Fruit fly (Drosophila melanogaster) whole organism, prepupa: ENCODE measurements around the gene CG7564.

Experiments used
- Blimp-1 ChIP-seq: fragments of 200-800 bp; sonication (Bioruptor generic); optimal IDR thresholded peaks from 3 replicates; lab custom pipeline; 2017; ENCODE audit warnings: missing biosample characterization, missing genetic modification characterization, mild to moderate bottlenecking, moderate library complexity, missing genetic modification reagents
- CG10669 ChIP-seq: fragments of 200-800 bp; sonication (Bioruptor generic); optimal IDR thresholded peaks from 3 replicates; lab custom pipeline; 2018; ENCODE audit warnings: missing biosample characterization, mild to moderate bottlenecking, missing genetic modification characterization, moderate library complexity
- CG11294 ChIP-seq: fragments of 200-800 bp; sonication (Bioruptor generic); IDR thresholded peaks from 2 replicates; pipeline ENCODE4 v1.3.6; 2022; ENCODE audit warnings: missing biosample characterization, missing genetic modification characterization
- CG11762 ChIP-seq: fragments of 200-800 bp; sonication (Bioruptor generic); optimal IDR thresholded peaks from 3 replicates; lab custom pipeline; 2016; ENCODE audit warnings: missing biosample characterization, missing genetic modification characterization; ENCODE audit not compliant: insufficient read depth
- CG11902 ChIP-seq: fragments of 200-800 bp; sonication (Bioruptor generic); optimal IDR thresholded peaks from 3 replicates; lab custom pipeline; 2016; ENCODE audit warnings: missing biosample characterization, missing genetic modification characterization
- CG15336 ChIP-seq: fragments of 200-800 bp; sonication (Bioruptor generic); IDR thresholded peaks from 2 replicates; pipeline ENCODE4 v1.3.6; 2022; ENCODE audit warnings: missing biosample characterization, missing genetic modification characterization
- CG1621 ChIP-seq: fragments of 200-800 bp; sonication (Bioruptor generic); optimal IDR thresholded peaks from 3 replicates; lab custom pipeline; 2018; ENCODE audit warnings: missing biosample characterization, mild to moderate bottlenecking, missing genetic modification characterization
- CG16779 ChIP-seq: fragments of 200-800 bp; sonication (Bioruptor generic); optimal IDR thresholded peaks from 3 replicates; lab custom pipeline; 2017; ENCODE audit warnings: missing biosample characterization, mild to moderate bottlenecking, missing genetic modification characterization
- CG3032 ChIP-seq: fragments of 200-800 bp; optimal IDR thresholded peaks from 2 replicates; lab custom pipeline; 2019; ENCODE audit warnings: missing biosample characterization, mild to moderate bottlenecking, missing genetic modification characterization, moderate library complexity
- CG34406 ChIP-seq: fragments of 200-800 bp; sonication (Bioruptor generic); optimal IDR thresholded peaks from 3 replicates; lab custom pipeline; 2016; ENCODE audit warnings: missing biosample characterization, missing genetic modification characterization
- CG3919 ChIP-seq: fragments of 200-800 bp; sonication (Bioruptor generic); optimal IDR thresholded peaks from 3 replicates; lab custom pipeline; 2016; ENCODE audit warnings: missing biosample characterization, missing genetic modification characterization
- CG4318 ChIP-seq: fragments of 200-800 bp; sonication (Bioruptor generic); optimal IDR thresholded peaks from 3 replicates; lab custom pipeline; 2017; ENCODE audit warnings: missing biosample characterization, mild to moderate bottlenecking, missing genetic modification characterization
- CG6163 ChIP-seq: fragments of 200-800 bp; sonication (Bioruptor generic); IDR thresholded peaks from 3 replicates; pipeline ENCODE4 v1.3.6; 2022; ENCODE audit warnings: missing biosample characterization, missing genetic modification characterization
- CG6792 ChIP-seq: fragments of 200-800 bp; sonication (Bioruptor generic); optimal IDR thresholded peaks from 3 replicates; lab custom pipeline; 2016; ENCODE audit warnings: missing biosample characterization, missing genetic modification characterization
- CG6808 ChIP-seq: fragments of 200-800 bp; sonication (Bioruptor generic); optimal IDR thresholded peaks from 3 replicates; lab custom pipeline; 2017; ENCODE audit warnings: missing biosample characterization, missing genetic modification characterization, mild to moderate bottlenecking, moderate library complexity, missing genetic modification reagents
- CG7368 ChIP-seq: fragments of 200-800 bp; sonication (Bioruptor generic); optimal IDR thresholded peaks from 3 replicates; lab custom pipeline; 2016; ENCODE audit warnings: missing biosample characterization, missing genetic modification characterization
- CG8119 ChIP-seq: fragments of 200-800 bp; sonication (Bioruptor generic); IDR thresholded peaks from 3 replicates; pipeline ENCODE4 v1.3.6; 2022; ENCODE audit warnings: missing biosample characterization, missing genetic modification characterization
- CG8632 ChIP-seq: fragments of 200-800 bp; sonication (Bioruptor generic); optimal IDR thresholded peaks from 3 replicates; lab custom pipeline; 2016; ENCODE audit warnings: missing biosample characterization, missing genetic modification characterization
- Eip78C ChIP-seq: fragments of 200-800 bp; sonication (Bioruptor generic); peaks from one replicate; lab custom pipeline; 2016; ENCODE audit warnings: missing biosample characterization, missing genetic modification characterization
- Eip93F ChIP-seq: fragments of 200-800 bp; sonication (Bioruptor generic); optimal IDR thresholded peaks from 2 replicates; lab custom pipeline; 2016; ENCODE audit warnings: missing biosample characterization, mild to moderate bottlenecking, missing genetic modification characterization
- Ets21C ChIP-seq: fragments of 200-800 bp; sonication (Bioruptor generic); optimal IDR thresholded peaks from 3 replicates; lab custom pipeline; 2016; ENCODE audit warnings: missing biosample characterization, missing genetic modification characterization
- Ets96B ChIP-seq: fragments of 200-800 bp; optimal IDR thresholded peaks from 2 replicates; lab custom pipeline; 2019; ENCODE audit warnings: missing biosample characterization, mild to moderate bottlenecking, missing genetic modification characterization, moderate library complexity
- Hr39 ChIP-seq: fragments of 200-800 bp; sonication (Bioruptor generic); optimal IDR thresholded peaks from 2 replicates; lab custom pipeline; 2016; ENCODE audit warnings: missing biosample characterization, missing genetic modification characterization
- Hr4 ChIP-seq: fragments of 200-800 bp; sonication (Bioruptor generic); optimal IDR thresholded peaks from 3 replicates; lab custom pipeline; 2016; ENCODE audit warnings: missing biosample characterization, missing genetic modification characterization
- Met ChIP-seq: fragments of 200-800 bp; sonication (Bioruptor generic); optimal IDR thresholded peaks from 3 replicates; lab custom pipeline; 2016; ENCODE audit warnings: missing biosample characterization, missing genetic modification characterization
- OdsH ChIP-seq: fragments of 200-800 bp; sonication (Bioruptor generic); optimal IDR thresholded peaks from 3 replicates; lab custom pipeline; 2016; ENCODE audit warnings: missing biosample characterization, missing genetic modification characterization
- Sox102F ChIP-seq: fragments of 200-800 bp; sonication (Bioruptor generic); optimal IDR thresholded peaks from 2 replicates; lab custom pipeline; 2016; ENCODE audit warnings: missing biosample characterization, mild to moderate bottlenecking, missing genetic modification characterization
- Sox14 ChIP-seq: fragments of 200-800 bp; sonication (Bioruptor generic); optimal IDR thresholded peaks from 3 replicates; lab custom pipeline; 2016; ENCODE audit warnings: missing biosample characterization, missing genetic modification characterization
- achi ChIP-seq: fragments of 200-800 bp; sonication (Bioruptor generic); optimal IDR thresholded peaks from 3 replicates; lab custom pipeline; 2016; ENCODE audit warnings: missing biosample characterization, missing genetic modification characterization
- acj6 ChIP-seq: fragments of 200-800 bp; sonication (Bioruptor generic); optimal IDR thresholded peaks from 3 replicates; lab custom pipeline; 2016; ENCODE audit warnings: missing biosample characterization, missing genetic modification characterization
- cyc ChIP-seq: fragments of 200-800 bp; sonication (Bioruptor generic); optimal IDR thresholded peaks from 3 replicates; lab custom pipeline; 2016; ENCODE audit warnings: missing biosample characterization, missing genetic modification characterization
- dac ChIP-seq: fragments of 200-800 bp; sonication (Bioruptor generic); optimal IDR thresholded peaks from 2 replicates; lab custom pipeline; 2017; ENCODE audit warnings: missing biosample characterization, mild to moderate bottlenecking, missing genetic modification characterization
- dsx ChIP-seq: fragments of 200-800 bp; optimal IDR thresholded peaks from 3 replicates; lab custom pipeline; 2019; ENCODE audit warnings: missing biosample characterization, mild to moderate bottlenecking, missing genetic modification characterization, moderate library complexity; ENCODE audit not compliant: poor library complexity, severe bottlenecking
- esn ChIP-seq: fragments of 200-800 bp; sonication (Bioruptor generic); optimal IDR thresholded peaks from 2 replicates; lab custom pipeline; 2016; ENCODE audit warnings: missing biosample characterization, mild to moderate bottlenecking, missing genetic modification characterization, moderate library complexity
- fd59A ChIP-seq: fragments of 200-800 bp; sonication (Bioruptor generic); optimal IDR thresholded peaks from 2 replicates; lab custom pipeline; 2017; ENCODE audit warnings: missing biosample characterization, mild to moderate bottlenecking, missing genetic modification characterization, missing genetic modification reagents
- fkh ChIP-seq: fragments of 200-800 bp; sonication (Bioruptor generic); optimal IDR thresholded peaks from 3 replicates; lab custom pipeline; 2017; ENCODE audit warnings: missing biosample characterization, mild to moderate bottlenecking, missing genetic modification characterization, moderate library complexity
- lz ChIP-seq: fragments of 200-800 bp; sonication (Bioruptor generic); optimal IDR thresholded peaks from 3 replicates; lab custom pipeline; 2016; ENCODE audit warnings: missing biosample characterization, missing genetic modification characterization
- net ChIP-seq: fragments of 200-800 bp; sonication (Bioruptor generic); optimal IDR thresholded peaks from 3 replicates; lab custom pipeline; 2016; ENCODE audit warnings: missing biosample characterization, missing genetic modification characterization
- pdm3 ChIP-seq: fragments of 200-800 bp; sonication (Bioruptor generic); optimal IDR thresholded peaks from 3 replicates; lab custom pipeline; 2016; ENCODE audit warnings: missing biosample characterization, missing genetic modification characterization
- salr ChIP-seq, 2 experiments: fragments of 200-800 bp; sonication (Bioruptor generic); optimal IDR thresholded peaks; 3 replicates each; lab custom pipeline; 2016 to 2018; ENCODE audit warnings: missing biosample characterization in 2 of 2, missing genetic modification characterization in 2 of 2, mild to moderate bottlenecking in 1 of 2
- ss ChIP-seq, 2 experiments: fragments of 200-800 bp; sonication (Bioruptor generic); optimal IDR thresholded peaks; 2 replicates in 1 of 2; 3 replicates in 1 of 2; lab custom pipeline; 2017 to 2018; ENCODE audit warnings: mild to moderate bottlenecking in 2 of 2, missing biosample characterization in 2 of 2, missing genetic modification characterization in 2 of 2, moderate library complexity in 1 of 2
- svp ChIP-seq: fragments of 200-800 bp; sonication (Bioruptor generic); peaks from one replicate; lab custom pipeline; 2016; ENCODE audit warnings: missing biosample characterization, missing genetic modification characterization
- topi ChIP-seq: fragments of 200-800 bp; sonication (Bioruptor generic); optimal IDR thresholded peaks from 3 replicates; lab custom pipeline; 2016; ENCODE audit warnings: missing biosample characterization, missing genetic modification characterization
- vri ChIP-seq: fragments of 200-800 bp; sonication (Bioruptor generic); optimal IDR thresholded peaks from 3 replicates; lab custom pipeline; 2016; ENCODE audit warnings: missing biosample characterization, mild to moderate bottlenecking, missing genetic modification characterization

Gene CG7564

dm6 chr3L:17557215-17557904 is 43.3 kb downstream of the CG7564 start, which contains the start of gene CycT (continued):
- TF ChIP-seq esn (peak; percentile 42), acj6 (no peak), Blimp-1 (GFP tag; lab: Kevin White, UChicago) (no peak), svp (GFP tag; lab: Kevin White, UChicago) (no peak), Eip93F (GFP tag; lab: Kevin White, UChicago) (no peak), CG15336 (peak; percentile 53), fkh (GFP tag; lab: Kevin White, UChicago) (no peak), Hr39 (GFP tag; lab: Kevin White, UChicago) (no peak), pdm3 (GFP tag; lab: Kevin White, UChicago) (no peak), CG6792 (GFP tag; lab: Kevin White, UChicago) (peak; percentile 30), achi (GFP tag; lab: Kevin White, UChicago) (no peak), ss (GFP tag; optimal IDR thresholded peaks at IDR 0.05; lab: Kevin White, UChicago) (no peak), Ets96B (no peak), CG4318 (GFP tag; lab: Kevin White, UChicago) (no peak), CG6163 (GFP tag; lab: Robert Waterston, UW) (0 out of 3 replicates have a peak, but pooled peaks have one; percentile 28), Eip78C (GFP tag; lab: Kevin White, UChicago) (peak; percentile 86), salr (GFP tag; optimal IDR thresholded peaks at IDR 0.05; lab: Kevin White, UChicago) (no peak), dsx (GFP tag; lab: Kevin White, UChicago) (peak; percentile 19), fd59A (GFP tag; lab: Kevin White, UChicago) (no peak), lz (no peak), CG11902 (GFP tag; lab: Kevin White, UChicago) (no peak), Ets21C (GFP tag; lab: Kevin White, UChicago) (no peak), CG34406 (GFP tag; lab: Kevin White, UChicago) (no peak), CG3032 (tag; lab: Kevin White, UChicago) (no peak), CG6808 (GFP tag; lab: Kevin White, UChicago) (no peak), Sox14 (peak; percentile 75), CG11294 (GFP tag; lab: Robert Waterston, UW) (no peak), cyc (peak; percentile 2), CG7368 (GFP tag; lab: Kevin White, UChicago) (no peak), Met (GFP tag; lab: Kevin White, UChicago) (no peak), OdsH (no peak)

dm6 chr3L:17562263-17562662 is 48.2 kb downstream of the CG7564 start:
- TF ChIP-seq CG3919 (GFP tag; lab: Kevin White, UChicago), result peak; percentile 48
- TF ChIP-seq acj6, result no peak

DNA sequence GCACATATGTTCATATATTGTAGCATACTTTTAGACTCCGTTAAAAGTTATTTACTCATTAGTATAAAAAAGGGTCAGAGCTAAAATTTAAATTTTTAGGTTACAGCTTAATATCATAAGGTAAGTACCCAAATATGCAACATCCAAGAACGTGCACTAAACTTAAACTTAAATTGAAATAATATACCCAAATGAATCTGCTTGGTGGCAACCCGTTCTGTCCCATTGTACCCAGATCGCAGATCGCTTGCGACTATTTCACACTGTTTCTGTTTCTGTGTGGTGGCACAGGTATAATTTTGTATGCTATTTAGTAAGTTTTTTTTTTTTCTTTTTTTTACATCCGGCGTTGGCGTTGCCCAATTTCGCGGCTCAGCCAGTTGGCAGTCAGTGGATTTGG is 49.0 kb downstream of the CG7564 start:
- TF ChIP-seq ss (GFP tag; optimal IDR thresholded peaks at IDR 0.05; lab: Kevin White, UChicago), result no peak
- no peak for TF ChIP-seq Hr4 (GFP tag; lab: Kevin White, UChicago)
- TF ChIP-seq CG3919 (GFP tag; lab: Kevin White, UChicago), result no peak
- no peak for TF ChIP-seq Ets21C (GFP tag; lab: Kevin White, UChicago)
- no peak for TF ChIP-seq Met (GFP tag; lab: Kevin White, UChicago)
- TF ChIP-seq net (GFP tag; lab: Kevin White, UChicago), result no peak
- TF ChIP-seq fd59A (GFP tag; lab: Kevin White, UChicago), result no peak
- no peak for TF ChIP-seq CG10669 (GFP tag; lab: Kevin White, UChicago)
- no peak for TF ChIP-seq Blimp-1 (GFP tag; lab: Kevin White, UChicago)
- peak; percentile 5 for TF ChIP-seq CG6808 (GFP tag; lab: Kevin White, UChicago)
- TF ChIP-seq CG11294 (GFP tag; lab: Robert Waterston, UW), result no peak
- no peak for TF ChIP-seq svp (GFP tag; lab: Kevin White, UChicago)
- TF ChIP-seq CG1621, result no peak
- TF ChIP-seq vri, result no peak
- no peak for TF ChIP-seq topi (GFP tag; lab: Kevin White, UChicago)
- no peak for TF ChIP-seq CG11762 (GFP tag; lab: Kevin White, UChicago)
- TF ChIP-seq CG34406 (GFP tag; lab: Kevin White, UChicago), result peak; percentile 10
- no peak for TF ChIP-seq acj6
- no peak for TF ChIP-seq Sox14
- TF ChIP-seq CG3032 (tag; lab: Kevin White, UChicago), result peak; percentile 9
- TF ChIP-seq dac (GFP tag; lab: Kevin White, UChicago), result no peak
- TF ChIP-seq CG6163 (GFP tag; lab: Robert Waterston, UW), result no peak
- no peak for TF ChIP-seq Eip93F (GFP tag; lab: Kevin White, UChicago)
- TF ChIP-seq CG11902 (GFP tag; lab: Kevin White, UChicago), result no peak
- TF ChIP-seq Eip78C (GFP tag; lab: Kevin White, UChicago), result no peak
- no peak for TF ChIP-seq CG8119
- no peak for TF ChIP-seq CG4318 (GFP tag; lab: Kevin White, UChicago)
- TF ChIP-seq pdm3 (GFP tag; lab: Kevin White, UChicago), result no peak
- TF ChIP-seq CG15336, result no peak
- TF ChIP-seq achi (GFP tag; lab: Kevin White, UChicago), result peak; percentile 18
- TF ChIP-seq CG8632 (GFP tag; lab: Kevin White, UChicago), result no peak
- no peak for TF ChIP-seq CG16779 (tag; lab: Kevin White, UChicago)
- no peak for TF ChIP-seq Sox102F (GFP tag; lab: Kevin White, UChicago)
